Fruit fly (Drosophila melanogaster): ENCODE data around the gene CG31917.

The CG31917 gene

dm6 chr2L:5052367-5052914 is 41.8 kb upstream of the CG31917 start, which contains the start of gene senju (continued):
- TF ChIP-seq HLH54F (GFP tag; optimal IDR thresholded peaks at IDR 0.05), result peak; percentile 81
- peak; percentile 80 for TF ChIP-seq Sox102F (GFP tag; optimal IDR thresholded peaks at IDR 0.05)
- TF ChIP-seq CG2202 (tag; optimal IDR thresholded peaks at IDR 0.05), result peak; percentile 77
- peak; percentile 20 for TF ChIP-seq pros (GFP tag; optimal IDR thresholded peaks at IDR 0.05)
- no peak for TF ChIP-seq Trl (optimal IDR thresholded peaks at IDR 0.05)
- peak; percentile 86 for TF ChIP-seq Trl (GFP tag; optimal IDR thresholded peaks at IDR 0.05)
- peak; percentile 62 for TF ChIP-seq CG12236 (GFP tag; optimal IDR thresholded peaks at IDR 0.05)
- TF ChIP-seq pfk (GFP tag; optimal IDR thresholded peaks at IDR 0.05), result peak; percentile 75
- peak; percentile 85 for TF ChIP-seq ranshi (GFP tag; IDR thresholded peaks at IDR 0.05)
- TF ChIP-seq Max (GFP tag; optimal IDR thresholded peaks at IDR 0.05), result peak; percentile 90
- no peak for TF ChIP-seq CG17802 (tag; optimal IDR thresholded peaks at IDR 0.05)
- peak; percentile 78 for TF ChIP-seq btn (GFP tag; optimal IDR thresholded peaks at IDR 0.05)
- peak; percentile 96 for TF ChIP-seq vvl (GFP tag; IDR thresholded peaks at IDR 0.05)
- peak; percentile 76 for TF ChIP-seq HLHmδ (GFP tag; optimal IDR thresholded peaks at IDR 0.05)
- peak; percentile 76 for TF ChIP-seq CG18476 (GFP tag; optimal IDR thresholded peaks at IDR 0.05)
- TF ChIP-seq CG4282 (GFP tag; optimal IDR thresholded peaks at IDR 0.05), result peak; percentile 60
- TF ChIP-seq Dref (GFP tag; IDR thresholded peaks at IDR 0.05), result peak; percentile 48
- TF ChIP-seq CG9817 (tag; optimal IDR thresholded peaks at IDR 0.05), result peak; percentile 51
- TF ChIP-seq tup (GFP tag; optimal IDR thresholded peaks at IDR 0.05), result no peak
- peak; percentile 38 for TF ChIP-seq CG15696 (tag; optimal IDR thresholded peaks at IDR 0.05)
- peak; percentile 81 for TF ChIP-seq Optix (GFP tag; IDR thresholded peaks at IDR 0.05)
- no peak; the same call in 2 of the 3 replicates for TF ChIP-seq CG7357 (GFP tag; IDR thresholded peaks at IDR 0.05)
- peak; percentile 46 for TF ChIP-seq luna (GFP tag; optimal IDR thresholded peaks at IDR 0.05)
- peak; percentile 73 for TF ChIP-seq crc (GFP tag; optimal IDR thresholded peaks at IDR 0.05)
- peak; percentile 51 for TF ChIP-seq CG11085 (GFP tag; IDR thresholded peaks at IDR 0.05)
- TF ChIP-seq CG5245 (GFP tag; optimal IDR thresholded peaks at IDR 0.05), result peak; percentile 80
- TF ChIP-seq CG34224 (GFP tag; IDR thresholded peaks at IDR 0.05; ENCODE audit: partially characterized antibody), result peak; percentile 63; the same call in 2 of the 3 replicates
- peak; percentile 31 for TF ChIP-seq CG1832 (GFP tag; optimal IDR thresholded peaks at IDR 0.05)
- TF ChIP-seq CG16779 (GFP tag; IDR thresholded peaks at IDR 0.05), result peak; percentile 53
- TF ChIP-seq CG2889 (GFP tag; IDR thresholded peaks at IDR 0.05), result peak; percentile 71
- peak; percentile 83 for TF ChIP-seq CG12391 (tag; optimal IDR thresholded peaks at IDR 0.05)
- peak; percentile 50; the same call in 1 of the 2 replicates for TF ChIP-seq CG10959 (GFP tag; IDR thresholded peaks at IDR 0.05)
- peak; percentile 39 for TF ChIP-seq CG15011 (GFP tag; optimal IDR thresholded peaks at IDR 0.05)
- peak; percentile 88 for TF ChIP-seq Xbp1 (GFP tag; optimal IDR thresholded peaks at IDR 0.05)
- TF ChIP-seq CG11093 (GFP tag; IDR thresholded peaks at IDR 0.05), result peak; percentile 61; the same call in 2 of the 3 replicates
- TF ChIP-seq CG33213 (GFP tag; optimal IDR thresholded peaks at IDR 0.05), result peak; percentile 81
- TF ChIP-seq CG3407 (GFP tag; optimal IDR thresholded peaks at IDR 0.05), result peak; percentile 66
- TF ChIP-seq CG3838 (GFP tag; optimal IDR thresholded peaks at IDR 0.05), result peak; percentile 33
- TF ChIP-seq Hmx (GFP tag; optimal IDR thresholded peaks at IDR 0.05), result peak; percentile 53
- peak; percentile 78 for TF ChIP-seq dmrt99B (tag; optimal IDR thresholded peaks at IDR 0.05)
- TF ChIP-seq tio (GFP tag; optimal IDR thresholded peaks at IDR 0.05), result peak; percentile 83
- TF ChIP-seq tap (tag; optimal IDR thresholded peaks at IDR 0.05), result peak; percentile 50
- TF ChIP-seq Bgb (GFP tag; IDR thresholded peaks at IDR 0.05; ENCODE audit: partially characterized antibody), result peak; percentile 48; the same call in 1 of the 2 replicates
- TF ChIP-seq ftz-f1 (GFP tag; optimal IDR thresholded peaks at IDR 0.05), result peak; percentile 75
- TF ChIP-seq ham (GFP tag; IDR thresholded peaks at IDR 0.05), result peak; percentile 40; the same call in 1 of the 2 replicates
- peak; percentile 70 for TF ChIP-seq Mes4 (GFP tag; optimal IDR thresholded peaks at IDR 0.05)
- TF ChIP-seq CG13894 (tag; optimal IDR thresholded peaks at IDR 0.05), result peak; percentile 82
- TF ChIP-seq dm (GFP tag; optimal IDR thresholded peaks at IDR 0.05), result peak; percentile 95
- peak; percentile 25 for TF ChIP-seq CG14965 (GFP tag; optimal IDR thresholded peaks at IDR 0.05; ENCODE audit: borderline replicate concordance)
- peak; percentile 56 for TF ChIP-seq ERR (GFP tag; optimal IDR thresholded peaks at IDR 0.05)

Data from whole organism, embryonic.